Worm (Caenorhabditis elegans) whole organism, L4 larva: ENCODE results near the gene hex-1.

Experiments used
- D1046.2 ChIP-seq: fragments of 200-800 bp; sonication (Bioruptor generic); IDR thresholded peaks from 2 replicates; pipeline ENCODE4 v1.3.6; 2022; ENCODE audit warnings: missing genetic modification characterization, missing compliant biosample characterization
- F26F4.8 ChIP-seq: fragments of 200-800 bp; sonication (Bioruptor generic); conservative IDR thresholded peaks from 2 replicates; pipeline ENCODE4 v1.3.6; 2022; ENCODE audit warnings: missing genetic modification characterization, missing compliant biosample characterization
- T20F7.1 ChIP-seq: fragments of 200-800 bp; sonication (Bioruptor generic); optimal IDR thresholded peaks from 2 replicates; lab custom pipeline; 2018; ENCODE audit warnings: mild to moderate bottlenecking, missing genetic modification characterization, missing compliant biosample characterization
- Y105C5A.15 ChIP-seq: fragments of 200-800 bp; sonication (Bioruptor generic); IDR thresholded peaks from 2 replicates; pipeline ENCODE4 v1.3.6; 2022; ENCODE audit warnings: missing genetic modification characterization, missing compliant biosample characterization
- ceh-62 ChIP-seq: sonication (generic microtip); optimal IDR thresholded peaks from 2 replicates; lab custom pipeline; 2017; ENCODE audit warnings: missing biosample characterization, missing genetic modification characterization
- jun-1 ChIP-seq: fragments of 150-350 bp; optimal IDR thresholded peaks from 2 replicates; lab custom pipeline; 2014; ENCODE audit warnings: missing biosample characterization, missing genetic modification reagents, missing genetic modification characterization
- lin-39 ChIP-seq: fragments of 150-350 bp; optimal IDR thresholded peaks from 2 replicates; lab custom pipeline; 2014; ENCODE audit warnings: missing biosample characterization, missing genetic modification reagents, missing genetic modification characterization
- nhr-76 ChIP-seq: fragments of 150-350 bp; optimal IDR thresholded peaks from 2 replicates; lab custom pipeline; 2014; ENCODE audit warnings: missing biosample characterization, missing genetic modification characterization
- skn-1 ChIP-seq: fragments of 150-350 bp; optimal IDR thresholded peaks from 2 replicates; lab custom pipeline; 2014; ENCODE audit warnings: missing biosample characterization, missing genetic modification characterization
- unc-62 ChIP-seq, 3 experiments: fragments of 150-350 bp in 1 of 3; sonication (generic microtip); optimal IDR thresholded peaks in 2 of 3; peaks in 1 of 3; 1 replicate in 1 of 3; 2 replicates in 2 of 3; lab custom pipeline; 2014 to 2017; ENCODE audit warnings: missing biosample characterization in 3 of 3, missing genetic modification characterization in 3 of 3, missing genetic modification reagents in 3 of 3, missing genotype in 1 of 3
- zag-1 ChIP-seq: fragments of 150-350 bp; optimal IDR thresholded peaks from 2 replicates; lab custom pipeline; 2014; ENCODE audit warnings: missing biosample characterization, missing genetic modification characterization

DNA sequence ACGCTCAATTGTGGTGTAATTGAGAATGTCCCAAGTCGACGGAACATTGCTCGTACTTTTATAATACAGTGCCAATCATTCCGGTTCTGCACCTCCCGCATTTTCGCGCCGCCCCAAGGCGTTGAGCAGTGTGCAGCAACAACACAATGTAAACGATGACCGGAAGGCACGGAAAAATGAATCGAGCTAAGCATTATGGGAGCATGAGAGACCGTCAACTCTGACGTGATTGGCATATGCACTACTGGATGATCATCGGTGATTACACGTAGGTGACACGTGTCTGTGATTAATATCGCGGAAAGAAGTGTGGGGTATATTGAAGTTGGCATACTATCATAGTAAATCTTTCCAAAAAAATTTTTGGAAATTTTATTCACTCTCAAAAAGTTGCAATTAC lies 16.0 kb upstream of the hex-1 start, which contains the start of gene T24C12.4:
- no peak for TF ChIP-seq jun-1 (tag; lab: Kevin White, UChicago)
- TF ChIP-seq D1046.2 (GFP tag; lab: Robert Waterston, UW), result no peak
- TF ChIP-seq F26F4.8, result no peak
- TF ChIP-seq ceh-62 (tag; lab: Kevin White, UChicago), result no peak
- TF ChIP-seq lin-39 (tag; lab: Kevin White, UChicago), result no peak
- TF ChIP-seq unc-62 (GFP tag; optimal IDR thresholded peaks at IDR 0.05 in 1 of 2; lab: Kevin White, UChicago), result no peak
- no peak for TF ChIP-seq unc-62 (tag; optimal IDR thresholded peaks at IDR 0.05; lab: Kevin White, UChicago)
- TF ChIP-seq skn-1 (tag; lab: Kevin White, UChicago), result no peak
- no peak for TF ChIP-seq zag-1
- TF ChIP-seq T20F7.1, result no peak
- no peak for TF ChIP-seq Y105C5A.15
- TF ChIP-seq nhr-76 (tag; lab: Kevin White, UChicago), result no peak
